Worm (Caenorhabditis elegans): Measurements from ENCODE around the gene sftb-6.

Gene sftb-6

ce11 chrII:111267-111666 lies 13.1 kb downstream of the sftb-6 start, which contains the start of gene C50D2.1:
C50D2.1 (plus strand) TSS chrII:111567.
- no peak for TF ChIP-seq hpl-2 (GFP tag; optimal IDR thresholded peaks at IDR 0.05)
- no peak for TF ChIP-seq vab-15 (tag; optimal IDR thresholded peaks at IDR 0.05)
- TF ChIP-seq lin-14 (GFP tag; optimal IDR thresholded peaks at IDR 0.05): no peak
- TF ChIP-seq ceh-63 (GFP tag; optimal IDR thresholded peaks at IDR 0.05): no peak
- TF ChIP-seq dsc-1 (tag; optimal IDR thresholded peaks at IDR 0.05): no peak
- no peak for TF ChIP-seq tbx-2 (tag; optimal IDR thresholded peaks at IDR 0.05)

ce11 chrII:112231-112630 lies 14.0 kb downstream of the sftb-6 start:
- TF ChIP-seq nhr-12 (tag; optimal IDR thresholded peaks at IDR 0.05) (no peak), nhr-71 (tag; optimal IDR thresholded peaks at IDR 0.05) (no peak), nhr-85 (tag) (peak; percentile 70), nhr-20 (tag; optimal IDR thresholded peaks at IDR 0.05) (peak; percentile 5), pqm-1 (tag; optimal IDR thresholded peaks at IDR 0.05) (peak; percentile 21), blmp-1 (tag; optimal IDR thresholded peaks at IDR 0.05) (peak; percentile 37), pax-3 (tag; optimal IDR thresholded peaks at IDR 0.05) (no peak), mdl-1 (tag; optimal IDR thresholded peaks at IDR 0.05) (peak in 1 of 2 experiments; percentile 31), hlh-4 (tag; optimal IDR thresholded peaks at IDR 0.05) (no peak)

- TF ChIP-seq mdl-1 (tag; optimal IDR thresholded peaks at IDR 0.05): no peak
- TF ChIP-seq ztf-4 (tag; optimal IDR thresholded peaks at IDR 0.05): no peak
- no peak for TF ChIP-seq nhr-20 (tag; optimal IDR thresholded peaks at IDR 0.05)
- TF ChIP-seq unc-62 (GFP tag; optimal IDR thresholded peaks at IDR 0.05): no peak
- no peak for TF ChIP-seq snu-23 (GFP tag; optimal IDR thresholded peaks at IDR 0.05)
- TF ChIP-seq hpl-2 (GFP tag; optimal IDR thresholded peaks at IDR 0.05): no peak
- TF ChIP-seq tlp-1 (tag; optimal IDR thresholded peaks at IDR 0.05): no peak
- no peak for TF ChIP-seq sptf-1 (tag; optimal IDR thresholded peaks at IDR 0.05)
Measured at ce11 chrII:116916-117315, 18.7 kb downstream of the sftb-6 start, which contains the start of gene srt-54. srt-54 (plus strand) TSS chrII:117216.

ce11 chrII:121121-121520 lies 22.9 kb downstream of the sftb-6 start, which contains the start of gene K10B4.3:
K10B4.3 (minus strand) TSS chrII:121221.
- no peak for TF ChIP-seq aly-2 (tag; optimal IDR thresholded peaks at IDR 0.05)
- no peak for TF ChIP-seq ceh-88 (GFP tag; IDR thresholded peaks at IDR 0.05)
- TF ChIP-seq fkh-8 (tag; optimal IDR thresholded peaks at IDR 0.05): no peak
- no peak for TF ChIP-seq hpl-2 (GFP tag; optimal IDR thresholded peaks at IDR 0.05)
- TF ChIP-seq dsc-1 (tag; optimal IDR thresholded peaks at IDR 0.05): no peak
- TF ChIP-seq pag-3 (tag; optimal IDR thresholded peaks at IDR 0.05; ENCODE audit: borderline replicate concordance, insufficient read depth): no peak
- no peak for TF ChIP-seq unc-130 (tag; optimal IDR thresholded peaks at IDR 0.05)

- TF ChIP-seq swsn-7 (tag; optimal IDR thresholded peaks at IDR 0.05): peak; percentile 1
- no peak for TF ChIP-seq C34B4.2 (tag; optimal IDR thresholded peaks at IDR 0.05)
- TF ChIP-seq aly-2 (tag; optimal IDR thresholded peaks at IDR 0.05): no peak
- TF ChIP-seq lin-39 (tag; optimal IDR thresholded peaks at IDR 0.05): no peak
- TF ChIP-seq snu-23 (GFP tag; optimal IDR thresholded peaks at IDR 0.05): peak; percentile 52
- peak; percentile 29 to 32 for TF ChIP-seq efl-1 (optimal IDR thresholded peaks at IDR 0.05)
- peak in 1 of 2 experiments; percentile 75 for TF ChIP-seq efl-1 (GFP tag; optimal IDR thresholded peaks at IDR 0.05 in 1 of 2)
- TF ChIP-seq xbp-1 (tag; optimal IDR thresholded peaks at IDR 0.05): no peak
- no peak for TF ChIP-seq ets-5 (GFP tag; IDR thresholded peaks at IDR 0.05)
- TF ChIP-seq blmp-1 (tag; optimal IDR thresholded peaks at IDR 0.05): peak; percentile 83
- no peak for TF ChIP-seq hlh-17 (GFP tag; optimal IDR thresholded peaks at IDR 0.05; ENCODE audit: borderline replicate concordance)
- peak; percentile 1 to 53 for TF ChIP-seq lin-35 (GFP tag; optimal IDR thresholded peaks at IDR 0.05)
- TF ChIP-seq lin-14 (GFP tag; optimal IDR thresholded peaks at IDR 0.05): peak; percentile 89
- peak; percentile 29 for TF ChIP-seq nhr-71 (tag; optimal IDR thresholded peaks at IDR 0.05)
- TF ChIP-seq lin-13 (GFP tag; optimal IDR thresholded peaks at IDR 0.05): no peak
- TF ChIP-seq unc-98 (GFP tag; IDR thresholded peaks at IDR 0.05): no peak
- TF ChIP-seq nhr-12 (tag; optimal IDR thresholded peaks at IDR 0.05): no peak
- TF ChIP-seq skn-1 (tag; optimal IDR thresholded peaks at IDR 0.05): peak; percentile 75
- peak; percentile 89 for TF ChIP-seq nhr-85 (tag)
- peak; percentile 43 for TF ChIP-seq nhr-20 (tag; optimal IDR thresholded peaks at IDR 0.05)
- TF ChIP-seq C04F5.9 (tag; optimal IDR thresholded peaks at IDR 0.05): no peak
- no peak for TF ChIP-seq pqm-1 (tag; optimal IDR thresholded peaks at IDR 0.05)
Measured at ce11 chrII:122008-122407, 23.8 kb downstream of the sftb-6 start.

Measured in whole organism, L1 larva.